Worm (Caenorhabditis elegans): ENCODE results near the gene srh-63.

srh-63 gene

ce11 chrIV:14495474-14495873 lies 28.2 kb upstream of the srh-63 start:
- TF ChIP-seq irx-1 (tag; optimal IDR thresholded peaks at IDR 0.05) (no peak), Y116A8C.19 (tag; optimal IDR thresholded peaks at IDR 0.05; ENCODE audit: borderline replicate concordance) (no peak), nhr-90 (tag; optimal IDR thresholded peaks at IDR 0.05; ENCODE audit: poor library complexity) (no peak), nhr-47 (tag; optimal IDR thresholded peaks at IDR 0.05) (no peak), mab-9 (GFP tag; IDR thresholded peaks at IDR 0.05) (no peak), fkh-4 (tag; optimal IDR thresholded peaks at IDR 0.05; ENCODE audit: borderline replicate concordance) (no peak), tbx-2 (tag; optimal IDR thresholded peaks at IDR 0.05) (no peak), efl-3 (GFP tag; optimal IDR thresholded peaks at IDR 0.05) (no peak)

ce11 chrIV:14496494-14496893 lies 27.2 kb upstream of the srh-63 start:
- TF ChIP-seq blmp-1 (tag; optimal IDR thresholded peaks at IDR 0.05) (peak; percentile 7), ztf-11 (tag; optimal IDR thresholded peaks at IDR 0.05) (no peak), jun-1 (tag; optimal IDR thresholded peaks at IDR 0.05) (no peak), fos-1 (tag; optimal IDR thresholded peaks at IDR 0.05) (no peak)

- TF ChIP-seq lin-14 (GFP tag; optimal IDR thresholded peaks at IDR 0.05) (no peak), pax-3 (tag; optimal IDR thresholded peaks at IDR 0.05) (no peak), isw-1 (GFP tag; IDR thresholded peaks at IDR 0.05) (no peak)
These were observed 18.6 kb upstream of the srh-63 start, which contains the start of gene tag-273 for ce11 chrIV:14505066-14505465. tag-273 (minus strand) TSS chrIV:14505166.

ce11 chrIV:14506042-14506441 lies 17.6 kb upstream of the srh-63 start:
- peak; percentile 26 for TF ChIP-seq pag-3 (tag; optimal IDR thresholded peaks at IDR 0.05; ENCODE audit: borderline replicate concordance, insufficient read depth)
- no peak for TF ChIP-seq nhr-71 (tag; optimal IDR thresholded peaks at IDR 0.05)
- peak; percentile 3 for TF ChIP-seq skn-1 (tag; optimal IDR thresholded peaks at IDR 0.05)

DNA sequence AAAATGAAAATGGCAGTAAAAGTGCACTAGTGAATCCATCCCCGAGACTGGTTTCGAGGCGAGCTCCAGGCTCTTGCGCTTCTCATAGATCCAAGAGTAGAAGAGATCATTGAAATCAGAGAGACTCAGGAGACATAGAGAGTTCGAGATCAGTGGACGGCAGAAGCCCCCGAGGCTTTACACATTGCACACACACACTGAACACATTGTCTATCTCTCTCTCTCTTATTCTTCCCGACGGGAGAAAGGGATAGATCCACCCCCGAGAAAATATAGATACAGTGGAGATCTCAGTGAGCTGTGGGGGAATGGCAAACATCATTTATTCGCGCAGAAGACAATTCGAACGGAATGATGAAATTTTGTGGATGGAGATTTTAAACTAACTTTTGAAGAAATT lies 16.7 kb upstream of the srh-63 start:
- TF ChIP-seq lin-14 (GFP tag; optimal IDR thresholded peaks at IDR 0.05) (no peak), nhr-28 (tag; optimal IDR thresholded peaks at IDR 0.05) (no peak), ceh-8 (GFP tag; optimal IDR thresholded peaks at IDR 0.05) (no peak), nhr-90 (tag; optimal IDR thresholded peaks at IDR 0.05; ENCODE audit: poor library complexity) (no peak), unc-30 (tag; optimal IDR thresholded peaks at IDR 0.05) (no peak), lin-35 (GFP tag; optimal IDR thresholded peaks at IDR 0.05) (no peak), ceh-82 (tag; optimal IDR thresholded peaks at IDR 0.05) (no peak), hlh-17 (GFP tag; optimal IDR thresholded peaks at IDR 0.05; ENCODE audit: borderline replicate concordance) (no peak), elt-3 (tag; optimal IDR thresholded peaks at IDR 0.05) (no peak), nhr-237 (tag; optimal IDR thresholded peaks at IDR 0.05) (no peak), ama-1 (optimal IDR thresholded peaks at IDR 0.05) (no peak), dsc-1 (tag; optimal IDR thresholded peaks at IDR 0.05) (peak; percentile 31), ces-1 (GFP tag; optimal IDR thresholded peaks at IDR 0.05) (no peak), rnt-1 (tag; optimal IDR thresholded peaks at IDR 0.05) (peak; percentile 59), efl-1 (optimal IDR thresholded peaks at IDR 0.05) (no peak), efl-1 (GFP tag; optimal IDR thresholded peaks at IDR 0.05 in 1 of 2) (peak in 1 of 2 experiments; percentile 75), hlh-4 (tag; optimal IDR thresholded peaks at IDR 0.05) (no peak), lir-3 (tag; optimal IDR thresholded peaks at IDR 0.05; ENCODE audit: poor library complexity) (no peak), nhr-84 (tag; optimal IDR thresholded peaks at IDR 0.05) (no peak), fkh-8 (tag; optimal IDR thresholded peaks at IDR 0.05) (no peak), C16A3.4 (tag; optimal IDR thresholded peaks at IDR 0.05) (no peak), fos-1 (tag; optimal IDR thresholded peaks at IDR 0.05) (no peak), ztf-11 (tag; optimal IDR thresholded peaks at IDR 0.05) (no peak), lsy-2 (tag; optimal IDR thresholded peaks at IDR 0.05) (peak in 1 of 2 experiments; percentile 8)
